Worm (Caenorhabditis elegans): ENCODE results near the gene ndua-5.
A peak's percentile ranks its signal among the peaks of the same experiment; 100 is the strongest.

ndua-5 gene

DNA sequence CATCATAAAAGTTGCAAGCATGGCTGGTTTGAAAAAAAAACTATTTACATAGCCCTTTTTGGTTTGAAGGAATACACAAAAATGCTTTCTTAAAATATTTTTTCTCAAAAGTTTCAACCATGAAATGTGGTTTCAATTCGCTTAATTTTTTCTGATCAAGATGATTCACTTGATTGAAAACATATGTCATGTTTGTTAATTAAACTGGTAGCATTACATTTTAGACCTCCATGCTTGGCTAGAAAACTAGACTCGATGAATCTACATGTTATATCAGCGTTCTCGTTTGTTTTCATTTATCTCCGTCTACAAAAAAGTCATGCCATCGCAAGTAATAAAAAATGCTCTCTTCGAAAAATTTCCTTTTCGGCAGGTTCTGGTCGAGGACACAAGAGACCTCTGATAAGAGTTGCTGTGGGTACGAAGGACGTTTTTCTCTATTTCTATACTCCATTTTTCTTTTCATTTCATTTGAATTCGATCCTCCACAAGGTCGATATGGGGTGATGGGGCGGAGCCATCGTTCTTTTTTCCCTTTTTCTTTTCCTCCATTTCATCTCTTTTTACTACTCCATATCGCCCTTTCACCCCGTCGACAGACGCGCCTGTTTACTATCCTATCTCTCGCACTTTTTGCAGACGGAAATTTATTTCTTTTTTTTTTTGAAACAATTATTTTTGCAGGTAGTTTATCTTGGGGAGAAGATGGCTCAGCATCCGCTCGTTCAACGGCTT lies 1.1 kb upstream of the ndua-5 start, which contains the start of gene elo-1 (continued):
- no peak for TF ChIP-seq hif-1 (tag; optimal IDR thresholded peaks at IDR 0.05)
- no peak for TF ChIP-seq ZK546.5 (tag; optimal IDR thresholded peaks at IDR 0.05)
- peak; percentile 78 for TF ChIP-seq dve-1 (tag; optimal IDR thresholded peaks at IDR 0.05; ENCODE audit: insufficient read depth)
- peak; percentile 63 for TF ChIP-seq nhr-48 (tag; optimal IDR thresholded peaks at IDR 0.05)
- TF ChIP-seq nhr-28 (tag; optimal IDR thresholded peaks at IDR 0.05): peak; percentile 83
- peak in 1 of 2 experiments; percentile 23 for TF ChIP-seq lsy-2 (tag; optimal IDR thresholded peaks at IDR 0.05)
- TF ChIP-seq nhr-42 (GFP tag; IDR thresholded peaks at IDR 0.05): no peak
- TF ChIP-seq F26F4.8 (GFP tag; conservative IDR thresholded peaks at IDR 0.05): no peak
- TF ChIP-seq madf-9 (GFP tag; conservative IDR thresholded peaks at IDR 0.05): 0 out of 2 replicates have a peak, but pooled peaks have one; percentile 12
- no peak for TF ChIP-seq nhr-6 (tag; optimal IDR thresholded peaks at IDR 0.05)
- no peak for TF ChIP-seq ztf-11 (tag; optimal IDR thresholded peaks at IDR 0.05)
- TF ChIP-seq ceh-62 (tag; optimal IDR thresholded peaks at IDR 0.05): no peak
- no peak for TF ChIP-seq D1046.2 (GFP tag; IDR thresholded peaks at IDR 0.05)
- TF ChIP-seq pqm-1 (tag; optimal IDR thresholded peaks at IDR 0.05): peak; percentile 64
- no peak for TF ChIP-seq zag-1 (tag; optimal IDR thresholded peaks at IDR 0.05)
- TF ChIP-seq mdl-1 (tag; optimal IDR thresholded peaks at IDR 0.05): peak in 1 of 2 experiments; percentile 38
- TF ChIP-seq zip-2 (tag; optimal IDR thresholded peaks at IDR 0.05): no peak
- no peak for TF ChIP-seq Y75B8A.6 (GFP tag; IDR thresholded peaks at IDR 0.05)
- TF ChIP-seq arid-1 (GFP tag; conservative IDR thresholded peaks at IDR 0.05): no peak
- no peak for TF ChIP-seq duxl-1 (tag; optimal IDR thresholded peaks at IDR 0.05; ENCODE audit: poor library complexity)
- no peak for TF ChIP-seq T26A8.4 (GFP tag; IDR thresholded peaks at IDR 0.05)
- TF ChIP-seq F44E2.7 (GFP tag; IDR thresholded peaks at IDR 0.05): no peak
- TF ChIP-seq mxl-3 (GFP tag; optimal IDR thresholded peaks at IDR 0.05): peak; percentile 24
- TF ChIP-seq nhr-77 (tag; optimal IDR thresholded peaks at IDR 0.05): peak; percentile 53
- no peak for TF ChIP-seq ceh-44 (GFP tag; IDR thresholded peaks at IDR 0.05)
- TF ChIP-seq F49E8.2 (tag; optimal IDR thresholded peaks at IDR 0.05; ENCODE audit: borderline replicate concordance): no peak
- no peak for TF ChIP-seq sdz-12 (GFP tag; optimal IDR thresholded peaks at IDR 0.05)
- TF ChIP-seq dmd-6 (GFP tag; IDR thresholded peaks at IDR 0.05): peak; percentile 82
- TF ChIP-seq saeg-2 (GFP tag; IDR thresholded peaks at IDR 0.05): 0 out of 2 replicates have a peak, but pooled peaks have one; percentile 43

DNA sequence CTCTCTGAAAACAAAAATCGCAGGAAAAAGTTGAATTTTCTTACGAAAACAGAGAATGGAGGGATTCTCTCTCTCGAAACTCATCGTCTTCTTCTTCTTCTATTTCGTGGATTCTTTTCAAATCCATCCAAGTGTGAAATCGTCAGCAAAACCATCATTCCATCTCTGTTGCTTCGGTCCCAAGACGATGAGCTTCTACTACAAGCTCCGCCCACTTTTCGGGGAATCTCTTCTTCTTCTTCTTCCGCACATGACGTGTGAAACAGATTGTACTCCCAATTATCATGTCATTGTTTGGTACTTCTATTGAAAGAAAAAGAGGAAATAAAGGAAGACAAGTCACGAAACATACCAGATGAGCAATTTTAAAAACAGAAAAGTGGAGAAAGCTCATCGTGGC lies 1.6 kb downstream of the ndua-5 start:
- no peak for TF ChIP-seq dmd-9 (GFP tag; IDR thresholded peaks at IDR 0.05)
- TF ChIP-seq ces-1 (GFP tag; optimal IDR thresholded peaks at IDR 0.05): no peak
- TF ChIP-seq nhr-25 (tag; optimal IDR thresholded peaks at IDR 0.05; ENCODE audit: borderline replicate concordance, insufficient read depth): no peak
- no peak for TF ChIP-seq lin-1 (GFP tag; IDR thresholded peaks at IDR 0.05)
- TF ChIP-seq nhr-111 (GFP tag; optimal IDR thresholded peaks at IDR 0.05): no peak
- no peak for TF ChIP-seq madf-9 (GFP tag; conservative IDR thresholded peaks at IDR 0.05)
- TF ChIP-seq nhr-237 (tag; optimal IDR thresholded peaks at IDR 0.05): no peak
- TF ChIP-seq T20F7.1 (GFP tag; optimal IDR thresholded peaks at IDR 0.05): no peak
- no peak for TF ChIP-seq ceh-44 (GFP tag; IDR thresholded peaks at IDR 0.05)
- TF ChIP-seq php-3 (GFP tag; IDR thresholded peaks at IDR 0.05): no peak
- TF ChIP-seq mdt-29 (GFP tag; IDR thresholded peaks at IDR 0.05): no peak
- no peak for TF ChIP-seq lsy-2 (tag; optimal IDR thresholded peaks at IDR 0.05)
- no peak for TF ChIP-seq F49E8.2 (tag; optimal IDR thresholded peaks at IDR 0.05; ENCODE audit: borderline replicate concordance)
- TF ChIP-seq unc-39 (tag; optimal IDR thresholded peaks at IDR 0.05): no peak
- TF ChIP-seq aha-1 (tag): no peak
- TF ChIP-seq aly-2 (tag; optimal IDR thresholded peaks at IDR 0.05): no peak
- TF ChIP-seq duxl-1 (tag; optimal IDR thresholded peaks at IDR 0.05; ENCODE audit: poor library complexity): no peak
- TF ChIP-seq hmg-1.1 (GFP tag; IDR thresholded peaks at IDR 0.05): no peak

Measured in whole organism, L4 larva.